Fruit fly (Drosophila melanogaster) whole organism, embryonic: ENCODE measurements around the gene ebi.
A peak's percentile ranks its signal among the peaks of the same experiment; 100 is the strongest.

Source experiments
- Abd-B ChIP-seq: fragments of 200-800 bp; sonication (Bioruptor generic); optimal IDR thresholded peaks from 2 replicates; lab custom pipeline; 2018; ENCODE audit warnings: missing biosample characterization, mild to moderate bottlenecking, missing genetic modification characterization, moderate library complexity
- Blimp-1 ChIP-seq: fragments of 200-800 bp; sonication (Bioruptor generic); optimal IDR thresholded peaks from 3 replicates; lab custom pipeline; 2018; ENCODE audit warnings: missing biosample characterization, missing genetic modification characterization, mild to moderate bottlenecking, moderate library complexity, missing genetic modification reagents
- CG1024 ChIP-seq: fragments of 200-800 bp; sonication (Bioruptor generic); IDR thresholded peaks from 2 replicates; pipeline ENCODE4 v1.3.6; 2022; ENCODE audit warnings: missing biosample characterization, missing genetic modification characterization
- CG10267 ChIP-seq: fragments of 200-800 bp; sonication (Bioruptor generic); optimal IDR thresholded peaks from 2 replicates; lab custom pipeline; 2018; ENCODE audit warnings: missing biosample characterization, mild to moderate bottlenecking, missing genetic modification characterization, moderate library complexity
- CG11504 ChIP-seq: fragments of 200-800 bp; sonication (Bioruptor generic); optimal IDR thresholded peaks from 3 replicates; lab custom pipeline; 2019; ENCODE audit warnings: missing biosample characterization, mild to moderate bottlenecking, missing genetic modification characterization, moderate library complexity
- CG14441 ChIP-seq: fragments of 200-800 bp; sonication (Bioruptor generic); IDR thresholded peaks from 2 replicates; pipeline ENCODE4 v1.3.6; 2022; ENCODE audit warnings: missing biosample characterization, missing genetic modification characterization
- CG15601 ChIP-seq: fragments of 200-800 bp; sonication (Bioruptor generic); optimal IDR thresholded peaks from 3 replicates; lab custom pipeline; 2019; ENCODE audit warnings: missing biosample characterization, mild to moderate bottlenecking, missing genetic modification characterization, moderate library complexity
- CG15696 ChIP-seq: fragments of 200-800 bp; sonication (Bioruptor generic); optimal IDR thresholded peaks from 2 replicates; lab custom pipeline; 2019; ENCODE audit warnings: missing biosample characterization, mild to moderate bottlenecking, missing genetic modification characterization, moderate library complexity
- CG16813 ChIP-seq: fragments of 200-800 bp; sonication (Bioruptor generic); IDR thresholded peaks from 3 replicates; pipeline ENCODE4 v1.3.6; 2022; ENCODE audit warnings: missing biosample characterization, missing genetic modification characterization; ENCODE audit not compliant: partially characterized antibody
- CG17359 ChIP-seq: fragments of 200-800 bp; sonication (Bioruptor generic); optimal IDR thresholded peaks from 3 replicates; lab custom pipeline; 2018; ENCODE audit warnings: missing biosample characterization, mild to moderate bottlenecking, missing genetic modification characterization, moderate library complexity
- CG2202 ChIP-seq: fragments of 200-800 bp; sonication (Bioruptor generic); optimal IDR thresholded peaks from 2 replicates; lab custom pipeline; 2018; ENCODE audit warnings: missing biosample characterization, mild to moderate bottlenecking, missing genetic modification characterization
- CG2875 ChIP-seq: fragments of 200-800 bp; sonication (Bioruptor generic); optimal IDR thresholded peaks from 2 replicates; lab custom pipeline; 2017; ENCODE audit warnings: missing biosample characterization, mild to moderate bottlenecking, missing genetic modification characterization, missing genetic modification reagents
- CG32532 ChIP-seq: fragments of 200-800 bp; sonication (Bioruptor generic); IDR thresholded peaks from 2 replicates; pipeline ENCODE4 v1.3.6; 2022; ENCODE audit warnings: missing biosample characterization, missing genetic modification characterization
- CG4282 ChIP-seq: fragments of 200-800 bp; sonication (Bioruptor generic); optimal IDR thresholded peaks from 2 replicates; lab custom pipeline; 2016; ENCODE audit warnings: missing biosample characterization, missing genetic modification characterization
- CG4424 ChIP-seq: fragments of 200-800 bp; sonication (Bioruptor generic); optimal IDR thresholded peaks from 3 replicates; lab custom pipeline; 2016; ENCODE audit warnings: missing biosample characterization, missing genetic modification characterization
- CG5953 ChIP-seq: fragments of 200-800 bp; sonication (Bioruptor generic); IDR thresholded peaks from 2 replicates; pipeline ENCODE4 v1.3.6; 2022; ENCODE audit warnings: missing biosample characterization, missing genetic modification characterization
- CG6175 ChIP-seq: fragments of 200-800 bp; sonication (Bioruptor generic); IDR thresholded peaks from 3 replicates; pipeline ENCODE4 v1.3.6; 2022; ENCODE audit warnings: missing biosample characterization, missing genetic modification characterization
- CG8388 ChIP-seq: fragments of 200-800 bp; sonication (Bioruptor generic); optimal IDR thresholded peaks from 2 replicates; lab custom pipeline; 2019; ENCODE audit warnings: missing biosample characterization, mild to moderate bottlenecking, missing genetic modification characterization, moderate library complexity
- CoRest ChIP-seq: fragments of 200-800 bp; sonication (Bioruptor generic); optimal IDR thresholded peaks from 3 replicates; lab custom pipeline; 2018; ENCODE audit warnings: missing biosample characterization, mild to moderate bottlenecking, missing genetic modification characterization, moderate library complexity
- D ChIP-seq, 2 experiments: fragments of 200-800 bp in 1 of 2; fragments of >200 bp in 1 of 2; sonication (Bioruptor generic) in 1 of 2; optimal IDR thresholded peaks; 2 replicates in 1 of 2; 3 replicates in 1 of 2; lab custom pipeline; 2017; ENCODE audit warnings: mild to moderate bottlenecking in 1 of 2, missing biosample characterization in 1 of 2, missing genetic modification characterization in 1 of 2, missing genetic modification reagents in 1 of 2
- Doc2 ChIP-seq: fragments of 200-800 bp; sonication (Bioruptor generic); IDR thresholded peaks from 2 replicates; pipeline ENCODE4 v1.3.6; 2022; ENCODE audit warnings: missing biosample characterization, missing genetic modification characterization
- Dref ChIP-seq: fragments of 200-800 bp; sonication (Bioruptor generic); IDR thresholded peaks from 2 replicates; pipeline ENCODE4 v1.3.6; 2022; ENCODE audit warnings: missing biosample characterization, missing genetic modification characterization
- Fer2 ChIP-seq: fragments of 200-800 bp; sonication (Bioruptor generic); optimal IDR thresholded peaks from 2 replicates; lab custom pipeline; 2018; ENCODE audit warnings: missing biosample characterization, mild to moderate bottlenecking, missing genetic modification characterization, moderate library complexity
- Gug ChIP-seq: fragments of 200-800 bp; sonication (Bioruptor generic); IDR thresholded peaks from 4 replicates; pipeline ENCODE4 v1.3.6; 2022; ENCODE audit warnings: missing biosample characterization, missing genetic modification characterization
- HLH4C ChIP-seq: fragments of 200-800 bp; sonication (Bioruptor generic); IDR thresholded peaks from 3 replicates; pipeline ENCODE4 v1.3.6; 2022; ENCODE audit warnings: missing biosample characterization, missing genetic modification characterization; ENCODE audit not compliant: partially characterized antibody
- Med ChIP-seq: fragments of 200-800 bp; sonication (Bioruptor generic); peaks from one replicate; lab custom pipeline; 2016; ENCODE audit warnings: missing biosample characterization, missing genetic modification characterization, mild to moderate bottlenecking, inconsistent platforms, moderate library complexity
- NC2α ChIP-seq: fragments of 200-800 bp; sonication (Bioruptor generic); optimal IDR thresholded peaks from 2 replicates; lab custom pipeline; 2016; ENCODE audit warnings: missing biosample characterization, missing genetic modification characterization
- Trl ChIP-seq, 3 experiments: fragments of >200 bp in 2 of 3; fragments of 200-800 bp in 1 of 3; sonication (Bioruptor generic) in 1 of 3; optimal IDR thresholded peaks; 2 replicates in 1 of 3; 3 replicates in 2 of 3; lab custom pipeline; 2016 to 2017; ENCODE audit warnings: missing biosample characterization in 1 of 3, missing genetic modification characterization in 1 of 3
- bowl ChIP-seq: fragments of 200-800 bp; sonication (Bioruptor generic); IDR thresholded peaks from 2 replicates; pipeline ENCODE4 v1.3.6; 2022; ENCODE audit warnings: missing biosample characterization, missing genetic modification characterization
- chm ChIP-seq: fragments of 200-800 bp; sonication (Bioruptor generic); IDR thresholded peaks from 2 replicates; pipeline ENCODE4 v1.3.6; 2022; ENCODE audit warnings: missing biosample characterization, missing genetic modification characterization
- ci ChIP-seq: fragments of 200-800 bp; sonication (Bioruptor generic); IDR thresholded peaks from 3 replicates; pipeline ENCODE4 v1.3.6; 2022; ENCODE audit warnings: missing biosample characterization, missing genetic modification characterization
- dm ChIP-seq: fragments of 200-800 bp; sonication (Bioruptor generic); optimal IDR thresholded peaks from 3 replicates; lab custom pipeline; 2016; ENCODE audit warnings: missing biosample characterization, missing genetic modification characterization
- dmrt11E ChIP-seq: fragments of 200-800 bp; sonication (Bioruptor generic); optimal IDR thresholded peaks from 3 replicates; lab custom pipeline; 2018; ENCODE audit warnings: missing biosample characterization, mild to moderate bottlenecking, missing genetic modification characterization, moderate library complexity
- gcm ChIP-seq: fragments of 200-800 bp; sonication (Bioruptor generic); optimal IDR thresholded peaks from 2 replicates; lab custom pipeline; 2019; ENCODE audit warnings: missing biosample characterization, mild to moderate bottlenecking, missing genetic modification characterization, moderate library complexity
- grau ChIP-seq: fragments of 200-800 bp; optimal IDR thresholded peaks from 3 replicates; lab custom pipeline; 2019; ENCODE audit warnings: missing biosample characterization, mild to moderate bottlenecking, missing genetic modification characterization, moderate library complexity
- gsb ChIP-seq: fragments of 200-800 bp; sonication (Bioruptor generic); IDR thresholded peaks from 2 replicates; pipeline ENCODE4 v1.3.6; 2022; ENCODE audit warnings: missing biosample characterization, missing genetic modification characterization
- gsb-n ChIP-seq: fragments of 200-800 bp; sonication (Bioruptor generic); optimal IDR thresholded peaks from 3 replicates; lab custom pipeline; 2018; ENCODE audit warnings: missing biosample characterization, mild to moderate bottlenecking, missing genetic modification characterization
- lbe ChIP-seq: fragments of 200-800 bp; sonication (Bioruptor generic); optimal IDR thresholded peaks from 2 replicates; lab custom pipeline; 2016; ENCODE audit warnings: missing biosample characterization, mild to moderate bottlenecking, missing genetic modification characterization
- mirr ChIP-seq: fragments of 200-800 bp; sonication (Bioruptor generic); optimal IDR thresholded peaks from 3 replicates; lab custom pipeline; 2018; ENCODE audit warnings: missing biosample characterization, mild to moderate bottlenecking, missing genetic modification characterization
- mld ChIP-seq: fragments of 200-800 bp; sonication (Bioruptor generic); IDR thresholded peaks from 3 replicates; pipeline ENCODE4 v1.3.6; 2022; ENCODE audit warnings: missing biosample characterization, missing genetic modification characterization; ENCODE audit not compliant: partially characterized antibody
- nerfin-2 ChIP-seq: fragments of 200-800 bp; sonication (Bioruptor generic); IDR thresholded peaks from 2 replicates; pipeline ENCODE4 v1.3.6; 2022; ENCODE audit warnings: missing biosample characterization, missing genetic modification characterization; ENCODE audit not compliant: partially characterized antibody
- ranshi ChIP-seq: fragments of 200-800 bp; sonication (Bioruptor generic); IDR thresholded peaks from 2 replicates; pipeline ENCODE4 v1.3.6; 2022; ENCODE audit warnings: missing biosample characterization, missing genetic modification characterization
- row ChIP-seq: fragments of 200-800 bp; sonication (Bioruptor generic); IDR thresholded peaks from 3 replicates; pipeline ENCODE4 v1.3.6; 2022; ENCODE audit warnings: missing biosample characterization, missing genetic modification characterization
- seq ChIP-seq: fragments of 200-800 bp; sonication (Bioruptor generic); IDR thresholded peaks from 2 replicates; pipeline ENCODE4 v1.3.6; 2022; ENCODE audit warnings: missing biosample characterization, missing genetic modification characterization
- tap ChIP-seq: fragments of 200-800 bp; optimal IDR thresholded peaks from 3 replicates; lab custom pipeline; 2019; ENCODE audit warnings: missing biosample characterization, mild to moderate bottlenecking, missing genetic modification characterization, moderate library complexity
- trh ChIP-seq: fragments of 200-800 bp; sonication (Bioruptor generic); optimal IDR thresholded peaks from 2 replicates; lab custom pipeline; 2016; ENCODE audit warnings: missing biosample characterization, missing genetic modification characterization
- twi ChIP-seq: fragments of 200-800 bp; optimal IDR thresholded peaks from 2 replicates; lab custom pipeline; 2019; ENCODE audit warnings: missing biosample characterization, mild to moderate bottlenecking, missing genetic modification characterization, moderate library complexity
- unpg ChIP-seq: fragments of 200-800 bp; sonication (Bioruptor generic); optimal IDR thresholded peaks from 3 replicates; lab custom pipeline; 2018; ENCODE audit warnings: missing biosample characterization, mild to moderate bottlenecking, missing genetic modification characterization, moderate library complexity

Gene ebi

DNA sequence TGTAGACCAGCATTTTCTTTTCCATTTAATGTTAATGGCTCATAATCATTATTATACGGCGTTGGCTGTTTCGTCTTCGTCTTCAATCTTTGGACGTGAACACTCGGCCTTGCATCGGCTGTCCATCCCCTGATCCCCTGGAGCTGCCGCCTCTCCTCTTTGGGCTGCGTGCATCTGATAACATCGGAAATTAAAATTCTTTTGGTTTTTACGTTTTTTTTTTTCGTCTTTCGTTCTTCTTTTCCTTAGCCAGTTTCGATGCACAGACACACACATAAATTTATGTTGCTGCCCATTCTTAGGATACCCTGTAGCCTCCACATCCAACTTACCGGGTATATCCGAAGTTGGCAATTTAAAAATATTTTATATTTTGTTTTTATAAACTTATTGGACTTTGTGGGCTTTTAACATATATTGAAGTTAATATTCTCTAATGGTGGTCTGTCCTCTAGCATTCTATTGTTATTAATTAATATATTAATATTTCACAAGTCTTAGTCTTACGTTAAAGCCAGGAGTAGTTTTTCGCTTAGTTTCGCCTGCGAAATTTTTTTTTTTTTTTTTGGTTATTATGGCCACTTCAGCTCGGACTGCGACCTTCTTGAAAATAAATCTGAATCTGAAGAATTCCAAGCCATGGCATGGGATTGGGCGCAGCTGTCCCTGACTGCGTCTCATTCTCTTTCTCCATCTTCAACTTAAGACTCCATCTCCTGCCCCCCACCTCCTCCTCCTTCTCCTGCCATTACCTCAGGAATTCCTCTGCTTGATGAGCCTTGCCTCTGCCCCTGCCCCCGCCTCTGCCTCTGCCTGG, 26.0 kb downstream of the ebi start (continued):
- TF ChIP-seq Fer2 (tag; lab: Kevin White, UChicago) = no peak
- TF ChIP-seq CG15696 (tag; lab: Kevin White, UChicago) = peak; percentile 89
- peak; percentile 96 for TF ChIP-seq dmrt11E (tag; lab: Kevin White, UChicago)
- TF ChIP-seq Dref (GFP tag; lab: Robert Waterston, UW) = no peak
- peak; percentile 58 for TF ChIP-seq CG2202 (tag; lab: Kevin White, UChicago)
- TF ChIP-seq CG10267 = peak; percentile 77
- TF ChIP-seq CG6175 (GFP tag; lab: Robert Waterston, UW) = no peak
- no peak for TF ChIP-seq D (optimal IDR thresholded peaks at IDR 0.05; lab: Kevin White, UChicago)
- peak; percentile 66 for TF ChIP-seq D (GFP tag; optimal IDR thresholded peaks at IDR 0.05; lab: Kevin White, UChicago)
- TF ChIP-seq CG11504 (tag; lab: Kevin White, UChicago) = peak; percentile 39
- TF ChIP-seq CG8388 (GFP tag; lab: Kevin White, UChicago) = peak; percentile 58
- no peak for TF ChIP-seq CG1024 (GFP tag; lab: Robert Waterston, UW)
- peak; percentile 9 for TF ChIP-seq Abd-B (GFP tag; lab: Kevin White, UChicago)
- peak; percentile 58 for TF ChIP-seq grau (tag; lab: Kevin White, UChicago)
- TF ChIP-seq Med = no peak
- peak; percentile 3 for TF ChIP-seq CG17359 (tag; lab: Kevin White, UChicago)
- TF ChIP-seq Blimp-1 (GFP tag; lab: Kevin White, UChicago) = peak; percentile 46
- TF ChIP-seq dm (GFP tag; lab: Kevin White, UChicago) = no peak
- TF ChIP-seq Gug (GFP tag; lab: Robert Waterston, UW) = no peak
- TF ChIP-seq CG5953 (GFP tag; lab: Robert Waterston, UW) = no peak
- TF ChIP-seq Trl (optimal IDR thresholded peaks at IDR 0.05; lab: Kevin White, UChicago) = no peak
- no peak for TF ChIP-seq Trl (GFP tag; optimal IDR thresholded peaks at IDR 0.05; lab: Kevin White, UChicago)
- peak; percentile 60 for TF ChIP-seq CG4424 (GFP tag; lab: Kevin White, UChicago)
- TF ChIP-seq gsb-n (tag; lab: Kevin White, UChicago) = peak; percentile 59
- no peak for TF ChIP-seq gsb (GFP tag; lab: Robert Waterston, UW)
- TF ChIP-seq ci = no peak
- peak; percentile 55 for TF ChIP-seq CoRest (tag; lab: Kevin White, UChicago)
- TF ChIP-seq mirr (GFP tag; lab: Kevin White, UChicago) = no peak
- no peak for TF ChIP-seq nerfin-2 (GFP tag; lab: Robert Waterston, UW)
- no peak for TF ChIP-seq HLH4C (GFP tag; lab: Robert Waterston, UW)
- no peak for TF ChIP-seq CG14441
- no peak for TF ChIP-seq CG32532 (GFP tag; lab: Robert Waterston, UW)
- no peak for TF ChIP-seq bowl
- TF ChIP-seq unpg = peak; percentile 55
- TF ChIP-seq CG16813 (GFP tag; lab: Robert Waterston, UW) = no peak
- TF ChIP-seq row = peak; percentile 54
- peak; percentile 21 for TF ChIP-seq twi (tag; lab: Kevin White, UChicago)
- no peak for TF ChIP-seq NC2α (GFP tag; lab: Kevin White, UChicago)
- TF ChIP-seq trh (GFP tag; lab: Kevin White, UChicago) = no peak
- TF ChIP-seq ranshi (GFP tag; lab: Robert Waterston, UW) = peak; percentile 24; the same call in 1 of the 2 replicates
- TF ChIP-seq mld = no peak
- no peak for TF ChIP-seq CG4282
- TF ChIP-seq chm (GFP tag; lab: Robert Waterston, UW) = 0 out of 2 replicates have a peak, but pooled peaks have one; percentile 26
- TF ChIP-seq gcm (GFP tag; lab: Kevin White, UChicago) = peak; percentile 54
- TF ChIP-seq tap (tag; lab: Kevin White, UChicago) = no peak
- peak; percentile 85 for TF ChIP-seq lbe
- no peak for TF ChIP-seq seq (GFP tag; lab: Robert Waterston, UW)
- TF ChIP-seq Doc2 = no peak
- peak; percentile 44 for TF ChIP-seq CG2875 (GFP tag; lab: Kevin White, UChicago)
- TF ChIP-seq CG15601 (tag; lab: Kevin White, UChicago) = peak; percentile 65
